Worm (Caenorhabditis elegans) whole organism, mixed stage, embryonic: ENCODE measurements around the gene srx-5.

ENCODE experiments used
- bed-3 ChIP-seq: fragments of 200-800 bp; sonication (Bioruptor generic); optimal IDR thresholded peaks from 3 replicates; lab custom pipeline; 2018; ENCODE audit warnings: mild to moderate bottlenecking, missing genetic modification characterization, moderate library complexity, missing compliant biosample characterization
- blmp-1 ChIP-seq: fragments of 150-350 bp; optimal IDR thresholded peaks from 2 replicates; lab custom pipeline; 2014; ENCODE audit warnings: missing biosample characterization, missing genetic modification characterization
- ceh-39 ChIP-seq: fragments of 150-350 bp; optimal IDR thresholded peaks from 2 replicates; lab custom pipeline; 2014; ENCODE audit warnings: missing biosample characterization, missing genetic modification characterization
- ceh-43 ChIP-seq: fragments of 200-800 bp; sonication (Bioruptor generic); optimal IDR thresholded peaks from 2 replicates; lab custom pipeline; 2018; ENCODE audit warnings: mild to moderate bottlenecking, missing genetic modification characterization, moderate library complexity, missing compliant biosample characterization
- ceh-83 ChIP-seq: fragments of 200-800 bp; sonication (Bioruptor generic); optimal IDR thresholded peaks from 2 replicates; lab custom pipeline; 2018; ENCODE audit warnings: mild to moderate bottlenecking, missing genetic modification characterization, missing compliant biosample characterization
- ces-1 ChIP-seq: fragments of 150-350 bp; optimal IDR thresholded peaks from 2 replicates; lab custom pipeline; 2014; ENCODE audit warnings: missing biosample characterization, missing genetic modification reagents, missing genetic modification characterization
- cnd-1 ChIP-seq: fragments of 200-800 bp; sonication (Bioruptor generic); optimal IDR thresholded peaks from 2 replicates; lab custom pipeline; 2018; ENCODE audit warnings: mild to moderate bottlenecking, missing genetic modification characterization, missing compliant biosample characterization
- drap-1 ChIP-seq: fragments of 200-800 bp; sonication (Bioruptor generic); optimal IDR thresholded peaks from 3 replicates; lab custom pipeline; 2018; ENCODE audit warnings: mild to moderate bottlenecking, missing genetic modification characterization, missing compliant biosample characterization
- elt-1 ChIP-seq: sonication (generic microtip); optimal IDR thresholded peaks from 2 replicates; lab custom pipeline; 2017; ENCODE audit warnings: missing genetic modification characterization, mild to moderate bottlenecking, missing compliant biosample characterization, antibody characterized with exemption, moderate library complexity, borderline replicate concordance; ENCODE audit not compliant: insufficient read depth
- elt-3 ChIP-seq: fragments of 150-350 bp; optimal IDR thresholded peaks from 2 replicates; lab custom pipeline; 2014; ENCODE audit warnings: missing biosample characterization, missing genetic modification characterization
- flh-1 ChIP-seq: fragments of 200-800 bp; sonication (Bioruptor generic); optimal IDR thresholded peaks from 2 replicates; lab custom pipeline; 2018; ENCODE audit warnings: mild to moderate bottlenecking, missing genetic modification characterization, moderate library complexity, missing compliant biosample characterization
- ham-2 ChIP-seq: fragments of 200-800 bp; sonication (Bioruptor generic); optimal IDR thresholded peaks from 2 replicates; lab custom pipeline; 2018; ENCODE audit warnings: mild to moderate bottlenecking, missing genetic modification characterization, missing compliant biosample characterization
- hlh-1 ChIP-seq: fragments of 150-350 bp; optimal IDR thresholded peaks from 2 replicates; lab custom pipeline; 2014; ENCODE audit warnings: missing biosample characterization, missing genetic modification reagents, missing genetic modification characterization
- lin-13 ChIP-seq: fragments of 150-350 bp; optimal IDR thresholded peaks from 2 replicates; lab custom pipeline; 2014; ENCODE audit warnings: missing biosample characterization, missing genetic modification characterization
- lin-32 ChIP-seq: fragments of 200-800 bp; sonication (Bioruptor generic); optimal IDR thresholded peaks from 2 replicates; lab custom pipeline; 2018; ENCODE audit warnings: mild to moderate bottlenecking, missing genetic modification characterization, missing compliant biosample characterization
- lsy-2 ChIP-seq: fragments of 150-350 bp; optimal IDR thresholded peaks from 2 replicates; lab custom pipeline; 2014; ENCODE audit warnings: missing biosample characterization, missing genetic modification characterization
- mep-1 ChIP-seq: fragments of 150-350 bp; optimal IDR thresholded peaks from 2 replicates; lab custom pipeline; 2017; ENCODE audit warnings: missing biosample characterization, missing genetic modification reagents, missing genetic modification characterization, inconsistent platforms
- nhr-237 ChIP-seq: fragments of 150-350 bp; optimal IDR thresholded peaks from 2 replicates; lab custom pipeline; 2014; ENCODE audit warnings: missing biosample characterization, missing genetic modification characterization
- nhr-28 ChIP-seq: fragments of 150-350 bp; optimal IDR thresholded peaks from 2 replicates; lab custom pipeline; 2014; ENCODE audit warnings: missing biosample characterization, missing genetic modification characterization
- nhr-76 ChIP-seq: sonication (generic microtip); optimal IDR thresholded peaks from 2 replicates; lab custom pipeline; 2017; ENCODE audit warnings: missing biosample characterization, missing genetic modification characterization
- pha-4 ChIP-seq: fragments of 150-350 bp; optimal IDR thresholded peaks from 2 replicates; lab custom pipeline; 2018; ENCODE audit warnings: missing biosample characterization, missing genetic modification reagents, missing genetic modification characterization
- sem-2 ChIP-seq: fragments of 200-800 bp; sonication (Bioruptor generic); optimal IDR thresholded peaks from 2 replicates; lab custom pipeline; 2018; ENCODE audit warnings: mild to moderate bottlenecking, missing genetic modification characterization, missing compliant biosample characterization
- snpc-4 ChIP-seq: fragments of 150-350 bp; optimal IDR thresholded peaks from 2 replicates; lab custom pipeline; 2014; ENCODE audit warnings: missing biosample characterization, missing genetic modification characterization
- sptf-1 ChIP-seq: sonication (generic microtip); optimal IDR thresholded peaks from 2 replicates; lab custom pipeline; 2017; ENCODE audit warnings: mild to moderate bottlenecking, missing genetic modification characterization, moderate library complexity, missing compliant biosample characterization
- tbx-8 ChIP-seq: fragments of 200-800 bp; sonication (Bioruptor generic); optimal IDR thresholded peaks from 2 replicates; lab custom pipeline; 2018; ENCODE audit warnings: mild to moderate bottlenecking, missing genetic modification characterization, moderate library complexity, missing compliant biosample characterization
- unc-39 ChIP-seq: fragments of 150-350 bp; optimal IDR thresholded peaks from 2 replicates; lab custom pipeline; 2014; ENCODE audit warnings: missing biosample characterization, missing genetic modification characterization
- ztf-11 ChIP-seq: fragments of 150-350 bp; optimal IDR thresholded peaks from 2 replicates; lab custom pipeline; 2014; ENCODE audit warnings: missing biosample characterization, missing genetic modification characterization

Gene srx-5

ce11 chrV:723895-724352, 24.0 kb downstream of the srx-5 start, which contains the start of gene fbxb-72:
Gene fbxb-72, minus strand, starts transcription at chrV:723952.
- TF ChIP-seq ceh-39 (tag; lab: Kevin White, UChicago) (peak; percentile 44), hlh-1 (peak; percentile 9), sptf-1 (tag; lab: Kevin White, UChicago) (peak; percentile 18), mep-1 (tag; lab: Kevin White, UChicago) (no peak), lin-13 (tag; lab: Kevin White, UChicago) (no peak), tbx-8 (no peak), blmp-1 (tag; lab: Kevin White, UChicago) (no peak), ces-1 (GFP tag; lab: Kevin White, UChicago) (no peak), drap-1 (GFP tag; lab: Kevin White, UChicago) (no peak), pha-4 (tag; lab: Kevin White, UChicago) (no peak), nhr-76 (tag; lab: Kevin White, UChicago) (no peak), sem-2 (GFP tag; lab: Kevin White, UChicago) (no peak), ham-2 (GFP tag; lab: Kevin White, UChicago) (no peak), lin-32 (GFP tag; lab: Kevin White, UChicago) (no peak), bed-3 (GFP tag; lab: Kevin White, UChicago) (no peak)

ce11 chrV:724470-724890, 24.6 kb downstream of the srx-5 start:
- TF ChIP-seq nhr-28 (no peak), ces-1 (GFP tag; lab: Kevin White, UChicago) (no peak), sem-2 (GFP tag; lab: Kevin White, UChicago) (no peak), pha-4 (tag; lab: Kevin White, UChicago) (no peak), elt-3 (tag; lab: Kevin White, UChicago) (no peak), blmp-1 (tag; lab: Kevin White, UChicago) (no peak), elt-1 (tag; lab: Kevin White, UChicago) (no peak), sptf-1 (tag; lab: Kevin White, UChicago) (no peak), ham-2 (GFP tag; lab: Kevin White, UChicago) (no peak), hlh-1 (no peak), ceh-83 (GFP tag; lab: Kevin White, UChicago) (no peak), snpc-4 (no peak), flh-1 (GFP tag; lab: Kevin White, UChicago) (no peak), mep-1 (tag; lab: Kevin White, UChicago) (no peak), ztf-11 (tag; lab: Kevin White, UChicago) (no peak), cnd-1 (tag; lab: Kevin White, UChicago) (no peak), unc-39 (tag; lab: Kevin White, UChicago) (no peak)
- TF ChIP-seq, all 35 proteins: peak for 0

- no peak for TF ChIP-seq lsy-2
- no peak for TF ChIP-seq ceh-43 (GFP tag; lab: Kevin White, UChicago)
- TF ChIP-seq hlh-1 = no peak
- no peak for TF ChIP-seq nhr-237
- TF ChIP-seq blmp-1 (tag; lab: Kevin White, UChicago) = no peak
- no peak for TF ChIP-seq drap-1 (GFP tag; lab: Kevin White, UChicago)
- TF ChIP-seq sptf-1 (tag; lab: Kevin White, UChicago) = no peak
Measured at ce11 chrV:724946-725806, 25.3 kb downstream of the srx-5 start.

ce11 chrV:725807-726572, 26.1 kb downstream of the srx-5 start:
- TF ChIP-seq nhr-237 (no peak), mep-1 (tag; lab: Kevin White, UChicago) (no peak)
